Worm (Caenorhabditis elegans): ENCODE measurements around the gene ZC373.3.

ce11 chrX:10022016-10022415 lies 38.3 kb upstream of the ZC373.3 start, which contains the start of gene F42G10.1:
- TF ChIP-seq tbx-37 (GFP tag; conservative IDR thresholded peaks at IDR 0.05), result no peak
- no peak for TF ChIP-seq ama-1 (optimal IDR thresholded peaks at IDR 0.05)
- TF ChIP-seq tra-4 (tag; optimal IDR thresholded peaks at IDR 0.05), result no peak

Data from whole organism, early embryonic.